Fruit fly (Drosophila melanogaster) whole organism, prepupa: Measurements from ENCODE around the gene CG44476.

ENCODE experiments used
- CG11762 ChIP-seq: fragments of 200-800 bp; sonication (Bioruptor generic); optimal IDR thresholded peaks from 3 replicates; lab custom pipeline; 2016; ENCODE audit warnings: missing biosample characterization, missing genetic modification characterization; ENCODE audit not compliant: insufficient read depth
- CG32006 ChIP-seq: fragments of 200-800 bp; sonication (Bioruptor generic); optimal IDR thresholded peaks from 3 replicates; lab custom pipeline; 2017; ENCODE audit warnings: missing biosample characterization, mild to moderate bottlenecking, missing genetic modification characterization
- CG34406 ChIP-seq: fragments of 200-800 bp; sonication (Bioruptor generic); optimal IDR thresholded peaks from 3 replicates; lab custom pipeline; 2016; ENCODE audit warnings: missing biosample characterization, missing genetic modification characterization
- CG9139 ChIP-seq: fragments of 200-800 bp; sonication (Bioruptor generic); optimal IDR thresholded peaks from 3 replicates; lab custom pipeline; 2017; ENCODE audit warnings: missing biosample characterization, mild to moderate bottlenecking, missing genetic modification characterization
- Ets96B ChIP-seq: fragments of 200-800 bp; optimal IDR thresholded peaks from 2 replicates; lab custom pipeline; 2019; ENCODE audit warnings: missing biosample characterization, mild to moderate bottlenecking, missing genetic modification characterization, moderate library complexity
- Hr39 ChIP-seq: fragments of 200-800 bp; sonication (Bioruptor generic); optimal IDR thresholded peaks from 2 replicates; lab custom pipeline; 2016; ENCODE audit warnings: missing biosample characterization, missing genetic modification characterization
- Smox ChIP-seq: fragments of 200-800 bp; sonication (Bioruptor generic); optimal IDR thresholded peaks from 3 replicates; lab custom pipeline; 2016; ENCODE audit warnings: missing biosample characterization, missing genetic modification characterization
- Sox15 ChIP-seq: fragments of 200-800 bp; sonication (Bioruptor generic); optimal IDR thresholded peaks from 3 replicates; lab custom pipeline; 2016; ENCODE audit warnings: missing biosample characterization, missing genetic modification characterization
- cyc ChIP-seq: fragments of 200-800 bp; sonication (Bioruptor generic); optimal IDR thresholded peaks from 3 replicates; lab custom pipeline; 2016; ENCODE audit warnings: missing biosample characterization, missing genetic modification characterization
- salr ChIP-seq, 2 experiments: fragments of 200-800 bp; sonication (Bioruptor generic); optimal IDR thresholded peaks; 3 replicates each; lab custom pipeline; 2016 to 2018; ENCODE audit warnings: missing biosample characterization in 2 of 2, missing genetic modification characterization in 2 of 2, mild to moderate bottlenecking in 1 of 2

DNA sequence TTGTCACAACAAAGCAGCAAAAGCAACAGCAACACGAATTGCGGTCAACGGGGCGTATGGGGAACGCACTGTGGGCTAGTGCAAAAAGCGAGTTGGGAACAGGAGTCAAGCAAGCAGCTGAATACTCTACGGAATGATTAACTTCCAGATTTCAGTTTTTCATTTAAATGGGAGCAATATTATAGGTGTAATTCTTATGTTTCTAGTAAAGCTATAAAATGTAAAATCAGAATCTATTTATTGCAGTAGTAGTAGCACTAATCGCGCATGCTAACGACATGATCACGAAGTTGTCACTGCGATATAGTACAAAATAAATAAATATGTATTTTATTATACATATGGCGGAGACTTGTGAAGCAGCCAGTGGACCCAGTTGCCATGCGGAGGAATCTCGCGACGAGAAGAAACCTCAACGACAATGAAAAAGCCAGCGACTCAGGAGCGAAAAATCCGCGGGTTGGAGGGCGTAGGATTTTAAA lies 33.7 kb upstream of the CG44476 start:
- TF ChIP-seq Smox (GFP tag; lab: Kevin White, UChicago) = peak; percentile 58
- TF ChIP-seq CG34406 (GFP tag; lab: Kevin White, UChicago) = peak; percentile 72
- TF ChIP-seq Sox15 (GFP tag; lab: Kevin White, UChicago) = peak; percentile 54
- peak; percentile 69 for TF ChIP-seq CG11762
- peak; percentile 81 for TF ChIP-seq CG32006 (GFP tag; lab: Kevin White, UChicago)
- TF ChIP-seq Ets96B (tag; lab: Kevin White, UChicago) = peak; percentile 59
- TF ChIP-seq Hr39 (GFP tag; lab: Kevin White, UChicago) = peak; percentile 44
- TF ChIP-seq cyc = peak; percentile 27
- peak in 1 of 2 experiments; percentile 48 for TF ChIP-seq salr (GFP tag; optimal IDR thresholded peaks at IDR 0.05; lab: Kevin White, UChicago)
- peak; percentile 41 for TF ChIP-seq CG9139 (GFP tag; lab: Kevin White, UChicago)
